Worm (Caenorhabditis elegans) whole organism, L3 larva: ENCODE results near the gene Y27F2A.8.

Source experiments
- ceh-16 ChIP-seq: sonication (generic microtip); optimal IDR thresholded peaks from 2 replicates; lab custom pipeline; 2017; ENCODE audit warnings: missing biosample characterization, missing genetic modification characterization
- egl-27 ChIP-seq: sonication (generic microtip); optimal IDR thresholded peaks from 4 replicates; lab custom pipeline; 2017; ENCODE audit warnings: missing biosample characterization, missing genetic modification reagents, missing genetic modification characterization
- egl-5 ChIP-seq: fragments of 150-350 bp; optimal IDR thresholded peaks from 2 replicates; lab custom pipeline; 2017; ENCODE audit warnings: missing biosample characterization, missing genetic modification reagents, missing genetic modification characterization, inconsistent platforms
- jun-1 ChIP-seq: fragments of 150-350 bp; optimal IDR thresholded peaks from 2 replicates; lab custom pipeline; 2014; ENCODE audit warnings: missing biosample characterization, missing genetic modification reagents, missing genetic modification characterization
- nhr-12 ChIP-seq: fragments of 150-350 bp; optimal IDR thresholded peaks from 2 replicates; lab custom pipeline; 2014; ENCODE audit warnings: missing biosample characterization, missing genetic modification characterization
- zag-1 ChIP-seq: fragments of 150-350 bp; optimal IDR thresholded peaks from 2 replicates; lab custom pipeline; 2014; ENCODE audit warnings: missing biosample characterization, missing genetic modification characterization

DNA sequence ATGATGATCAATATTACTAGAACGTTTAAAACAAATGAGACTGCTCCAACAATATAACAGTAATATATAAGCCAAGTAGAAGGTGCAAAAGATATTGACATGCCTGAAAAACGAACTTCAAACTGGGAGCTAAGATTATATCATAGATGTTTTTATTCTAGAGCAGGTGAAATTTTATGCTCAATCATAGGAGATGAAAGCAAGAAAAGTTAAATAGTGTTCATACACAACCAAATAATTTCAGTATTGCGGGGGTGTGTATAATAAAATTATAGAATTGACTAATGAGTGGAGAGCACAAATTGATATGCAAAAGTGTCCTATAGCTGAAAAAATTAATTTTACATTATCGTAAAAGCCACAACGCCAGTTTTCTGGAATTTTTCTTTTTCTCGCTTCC is 24.6 kb upstream of the Y27F2A.8 start, which contains the start of gene sri-34:
- TF ChIP-seq ceh-16 (no peak), zag-1 (tag; lab: Kevin White, UChicago) (no peak), nhr-12 (no peak), egl-27 (no peak), jun-1 (tag; lab: Kevin White, UChicago) (no peak), egl-5 (tag; lab: Kevin White, UChicago) (no peak)
